Worm (Caenorhabditis elegans) whole organism, young adult: Measurements from ENCODE around the gene Y62H9A.12.
A peak's percentile ranks its signal among the peaks of the same experiment; 100 is the strongest.

Source experiments
- C06A6.2 ChIP-seq: fragments of 200-800 bp; sonication (Bioruptor generic); conservative IDR thresholded peaks from 2 replicates; pipeline ENCODE4 v1.3.6; 2022; ENCODE audit warnings: missing genetic modification characterization, missing compliant biosample characterization
- F22D6.2 ChIP-seq: sonication (generic microtip); optimal IDR thresholded peaks from 2 replicates; lab custom pipeline; 2016; ENCODE audit warnings: mild to moderate bottlenecking, missing genetic modification characterization, missing compliant biosample characterization
- F23B12.7 ChIP-seq: sonication (generic microtip); optimal IDR thresholded peaks from 2 replicates; lab custom pipeline; 2017; ENCODE audit warnings: missing genetic modification characterization, mild to moderate bottlenecking, missing compliant biosample characterization, antibody characterized with exemption, moderate library complexity; ENCODE audit not compliant: insufficient read depth
- F33H1.4 ChIP-seq: fragments of 200-800 bp; sonication (Bioruptor generic); IDR thresholded peaks from 2 replicates; pipeline ENCODE4 v1.3.6; 2022; ENCODE audit warnings: missing genetic modification reagents, missing genetic modification characterization, missing compliant biosample characterization
- F52B5.7 ChIP-seq: sonication (generic microtip); optimal IDR thresholded peaks from 2 replicates; lab custom pipeline; 2016; ENCODE audit warnings: mild to moderate bottlenecking, missing genetic modification characterization, missing compliant biosample characterization
- K11D2.4 ChIP-seq: fragments of 200-800 bp; sonication (Bioruptor generic); IDR thresholded peaks from 2 replicates; pipeline ENCODE4 v1.3.6; 2022; ENCODE audit warnings: missing genetic modification reagents, missing genetic modification characterization, missing compliant biosample characterization
- K12H6.12 ChIP-seq: fragments of 200-800 bp; sonication (Bioruptor generic); optimal IDR thresholded peaks from 2 replicates; lab custom pipeline; 2018; ENCODE audit warnings: mild to moderate bottlenecking, missing genetic modification characterization, missing compliant biosample characterization
- T07F8.4 ChIP-seq: sonication (generic microtip); optimal IDR thresholded peaks from 2 replicates; lab custom pipeline; 2016; ENCODE audit warnings: mild to moderate bottlenecking, missing genetic modification characterization, moderate library complexity, missing compliant biosample characterization
- T26A5.8 ChIP-seq: sonication (generic microtip); optimal IDR thresholded peaks from 2 replicates; lab custom pipeline; 2016; ENCODE audit warnings: missing genetic modification characterization, missing compliant biosample characterization
- Y67H2A.10 ChIP-seq: fragments of 200-800 bp; sonication (Bioruptor generic); conservative IDR thresholded peaks from 2 replicates; pipeline ENCODE4 v1.3.6; 2022; ENCODE audit warnings: missing genetic modification reagents, missing genetic modification characterization, missing compliant biosample characterization
- Y95B8A.8 ChIP-seq: fragments of 200-800 bp; sonication (Bioruptor generic); IDR thresholded peaks from 2 replicates; pipeline ENCODE4 v1.3.6; 2022; ENCODE audit warnings: missing genetic modification reagents, missing genetic modification characterization, missing compliant biosample characterization
- bed-1 ChIP-seq: fragments of 200-800 bp; sonication (Bioruptor generic); IDR thresholded peaks from 2 replicates; pipeline ENCODE4 v1.3.6; 2022; ENCODE audit warnings: missing genetic modification reagents, missing genetic modification characterization, missing compliant biosample characterization
- bed-2 ChIP-seq: fragments of 200-800 bp; sonication (Bioruptor generic); IDR thresholded peaks from 2 replicates; pipeline ENCODE4 v1.3.6; 2022; ENCODE audit warnings: missing genetic modification reagents, missing genetic modification characterization, missing compliant biosample characterization
- cebp-1 ChIP-seq, 2 experiments: fragments of 200-800 bp in 1 of 2; sonication (Bioruptor generic) in 1 of 2; sonication (generic microtip) in 1 of 2; IDR thresholded peaks in 1 of 2; optimal IDR thresholded peaks in 1 of 2; 2 replicates each; pipeline versions ENCODE4 v1.3.6 to Lab custom; 2017 to 2022; ENCODE audit warnings: missing compliant biosample characterization in 2 of 2, missing genetic modification characterization in 2 of 2, mild to moderate bottlenecking in 1 of 2, missing genetic modification reagents in 1 of 2, moderate library complexity in 1 of 2
- ceh-100 ChIP-seq: fragments of 200-800 bp; sonication (Bioruptor generic); IDR thresholded peaks from 2 replicates; pipeline ENCODE4 v1.3.6; 2022; ENCODE audit warnings: missing genetic modification reagents, missing genetic modification characterization, missing compliant biosample characterization
- ceh-58 ChIP-seq: fragments of 200-800 bp; sonication (Bioruptor generic); IDR thresholded peaks from 2 replicates; pipeline ENCODE4 v1.3.6; 2022; ENCODE audit warnings: missing genetic modification characterization, missing compliant biosample characterization
- ceh-79 ChIP-seq: sonication (generic microtip); optimal IDR thresholded peaks from 2 replicates; lab custom pipeline; 2017; ENCODE audit warnings: mild to moderate bottlenecking, missing genetic modification characterization, missing compliant biosample characterization
- hlh-12 ChIP-seq: sonication (generic microtip); optimal IDR thresholded peaks from 2 replicates; lab custom pipeline; 2016; ENCODE audit warnings: missing genetic modification characterization, missing compliant biosample characterization
- hsf-1 ChIP-seq: fragments of 200-800 bp; sonication (Bioruptor generic); IDR thresholded peaks from 2 replicates; pipeline ENCODE4 v1.3.6; 2022; ENCODE audit warnings: missing genetic modification reagents, missing genetic modification characterization, missing compliant biosample characterization
- lag-1 ChIP-seq: fragments of 200-800 bp; sonication (Bioruptor generic); IDR thresholded peaks from 2 replicates; pipeline ENCODE4 v1.3.6; 2022; ENCODE audit warnings: missing genetic modification reagents, missing genetic modification characterization, missing compliant biosample characterization
- let-526 ChIP-seq: fragments of 200-800 bp; sonication (Bioruptor generic); IDR thresholded peaks from 2 replicates; pipeline ENCODE4 v1.3.6; 2022; ENCODE audit warnings: missing genetic modification reagents, missing genetic modification characterization, missing compliant biosample characterization
- lin-35 ChIP-seq, 3 experiments: fragments of 150-350 bp in 2 of 3; sonication (generic microtip) in 1 of 3; optimal IDR thresholded peaks; 2 replicates each; lab custom pipeline; 2014 to 2018; ENCODE audit warnings: missing biosample characterization in 3 of 3, missing genetic modification characterization in 3 of 3, missing genetic modification reagents in 3 of 3
- lin-40 ChIP-seq: sonication (generic microtip); optimal IDR thresholded peaks from 2 replicates; lab custom pipeline; 2016; ENCODE audit warnings: missing genetic modification characterization, mild to moderate bottlenecking, missing compliant biosample characterization, missing genotype, missing genetic modification reagents
- lsy-27 ChIP-seq: sonication (generic microtip); optimal IDR thresholded peaks from 2 replicates; lab custom pipeline; 2017; ENCODE audit warnings: missing genetic modification characterization, mild to moderate bottlenecking, missing compliant biosample characterization, antibody characterized with exemption, missing genotype, borderline replicate concordance; ENCODE audit not compliant: insufficient read depth
- madf-6 ChIP-seq: fragments of 200-800 bp; sonication (Bioruptor generic); IDR thresholded peaks from 2 replicates; pipeline ENCODE4 v1.3.6; 2022; ENCODE audit warnings: missing genetic modification reagents, missing genetic modification characterization, missing compliant biosample characterization
- mes-4 ChIP-seq: sonication (generic microtip); optimal IDR thresholded peaks from 2 replicates; lab custom pipeline; 2016; ENCODE audit warnings: missing genotype, missing genetic modification characterization, missing compliant biosample characterization
- nfya-1 ChIP-seq: sonication (generic microtip); optimal IDR thresholded peaks from 2 replicates; lab custom pipeline; 2017; ENCODE audit warnings: antibody characterized with exemption, missing compliant biosample characterization, missing genetic modification characterization, borderline replicate concordance; ENCODE audit not compliant: insufficient read depth
- nfya-2 ChIP-seq: fragments of 200-800 bp; sonication (Bioruptor generic); IDR thresholded peaks from 2 replicates; pipeline ENCODE4 v1.3.6; 2022; ENCODE audit warnings: missing genetic modification reagents, missing genetic modification characterization, missing compliant biosample characterization
- nhr-120 ChIP-seq: fragments of 200-800 bp; sonication (Bioruptor generic); IDR thresholded peaks from 2 replicates; pipeline ENCODE4 v1.3.6; 2022; ENCODE audit warnings: missing genetic modification characterization, missing compliant biosample characterization
- nhr-179 ChIP-seq: sonication (generic microtip); optimal IDR thresholded peaks from 2 replicates; lab custom pipeline; 2016; ENCODE audit warnings: mild to moderate bottlenecking, missing genetic modification characterization, missing compliant biosample characterization
- nhr-80 ChIP-seq: sonication (generic microtip); optimal IDR thresholded peaks from 2 replicates; lab custom pipeline; 2016; ENCODE audit warnings: missing genetic modification characterization, missing compliant biosample characterization
- rcor-1 ChIP-seq: fragments of 200-800 bp; sonication (Bioruptor generic); IDR thresholded peaks from 2 replicates; pipeline ENCODE4 v1.3.6; 2022; ENCODE audit warnings: missing genetic modification reagents, missing genetic modification characterization, missing compliant biosample characterization
- snpc-4 ChIP-seq, 5 experiments: fragments of 150-350 bp in 1 of 5; sonication (generic microtip) in 4 of 5; optimal IDR thresholded peaks; 2 replicates each; lab custom pipeline; 2014 to 2018; ENCODE audit warnings: missing genetic modification characterization in 5 of 5, missing biosample characterization in 3 of 5, antibody characterized with exemption in 2 of 5, mild to moderate bottlenecking in 2 of 5, missing compliant biosample characterization in 2 of 5, missing genotype in 2 of 5, moderate library complexity in 2 of 5, missing genetic modification reagents in 1 of 5
- unc-130 ChIP-seq: sonication (generic microtip); optimal IDR thresholded peaks from 2 replicates; lab custom pipeline; 2016; ENCODE audit warnings: missing genetic modification reagents, missing genetic modification characterization, missing compliant biosample characterization
- ztf-22 ChIP-seq: fragments of 200-800 bp; sonication (Bioruptor generic); optimal IDR thresholded peaks from 2 replicates; lab custom pipeline; 2018; ENCODE audit warnings: mild to moderate bottlenecking, missing genetic modification characterization, moderate library complexity, missing compliant biosample characterization
- ztf-25 ChIP-seq: fragments of 200-800 bp; sonication (Bioruptor generic); IDR thresholded peaks from 2 replicates; pipeline ENCODE4 v1.3.6; 2022; ENCODE audit warnings: missing genetic modification reagents, missing genetic modification characterization, missing compliant biosample characterization
- ztf-26 ChIP-seq: sonication (generic microtip); optimal IDR thresholded peaks from 2 replicates; lab custom pipeline; 2017; ENCODE audit warnings: missing genetic modification characterization, missing compliant biosample characterization

The Y62H9A.12 gene

DNA sequence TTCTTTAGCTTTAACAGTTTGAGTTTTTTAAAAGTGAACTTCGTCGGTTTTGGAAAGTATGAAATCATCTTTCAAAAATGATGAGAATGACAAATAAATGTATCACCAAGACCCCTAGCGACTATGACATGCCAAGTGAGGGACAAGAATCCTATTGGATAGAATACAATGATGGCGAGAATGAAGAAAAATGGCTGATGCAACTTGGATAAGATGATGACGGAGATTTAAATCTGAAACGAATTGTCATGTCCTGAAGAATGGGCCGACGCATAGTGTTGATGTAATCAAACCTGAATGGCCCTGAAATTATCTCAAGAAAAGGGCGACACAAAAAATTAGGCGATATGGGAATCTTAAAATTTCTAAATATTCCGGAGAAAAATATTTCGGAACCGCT, 49.7 kb downstream of the Y62H9A.12 start:
- no peak for TF ChIP-seq ceh-100 (GFP tag; lab: Robert Waterston, UW)
- no peak for TF ChIP-seq nhr-80 (tag; lab: Kevin White, UChicago)
- no peak for TF ChIP-seq unc-130 (GFP tag; lab: Kevin White, UChicago)
- no peak for TF ChIP-seq Y67H2A.10 (GFP tag; lab: Robert Waterston, UW)
- no peak for TF ChIP-seq T07F8.4
- TF ChIP-seq C06A6.2 (GFP tag; lab: Robert Waterston, UW) = no peak
- TF ChIP-seq nhr-179 (tag; lab: Kevin White, UChicago) = no peak
- TF ChIP-seq T26A5.8 = no peak
- no peak for TF ChIP-seq hsf-1
- TF ChIP-seq nfya-1 = no peak
- TF ChIP-seq F23B12.7 (tag; lab: Kevin White, UChicago) = no peak
- no peak for TF ChIP-seq cebp-1 (GFP tag; IDR thresholded peaks at IDR 0.05; lab: Robert Waterston, UW)
- no peak for TF ChIP-seq cebp-1 (tag; optimal IDR thresholded peaks at IDR 0.05; lab: Kevin White, UChicago)
- no peak for TF ChIP-seq K11D2.4 (GFP tag; lab: Robert Waterston, UW)
- TF ChIP-seq Y95B8A.8 = no peak
- TF ChIP-seq rcor-1 = no peak
- no peak for TF ChIP-seq nhr-120 (GFP tag; lab: Robert Waterston, UW)
- TF ChIP-seq bed-2 (GFP tag; lab: Robert Waterston, UW) = no peak
- TF ChIP-seq ztf-22 (GFP tag; lab: Kevin White, UChicago) = no peak
- TF ChIP-seq, all 124 proteins: peak for 0

DNA sequence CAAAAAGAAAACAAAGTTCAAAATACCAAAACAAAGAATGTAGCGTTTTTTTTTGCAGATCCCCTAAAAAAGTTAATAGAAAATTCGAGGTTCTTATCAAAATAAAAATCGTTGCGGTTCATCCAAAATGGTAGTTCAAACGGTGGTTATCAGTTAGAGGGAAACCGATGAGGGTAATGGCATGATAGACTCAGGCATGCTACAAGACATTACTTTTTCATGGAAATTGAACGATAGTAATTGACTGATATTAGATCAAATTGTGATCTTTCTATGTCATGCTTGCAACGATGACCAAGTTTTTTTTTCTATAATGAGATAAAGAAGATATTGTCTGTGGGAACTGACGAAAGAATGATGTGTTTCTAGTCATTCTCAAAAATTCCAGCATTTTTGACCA, 50.6 kb downstream of the Y62H9A.12 start:
- TF ChIP-seq lag-1 (GFP tag; lab: Robert Waterston, UW) = no peak
- TF ChIP-seq nhr-80 (tag; lab: Kevin White, UChicago) = peak; percentile 81
- peak; percentile 4 for TF ChIP-seq ztf-26 (tag; lab: Kevin White, UChicago)
- TF ChIP-seq lin-40 (tag; lab: Kevin White, UChicago) = peak; percentile 7

ce11 chrX:11965163-11965562, 51.2 kb downstream of the Y62H9A.12 start:
- TF ChIP-seq let-526 (no peak), K12H6.12 (no peak), F22D6.2 (no peak), ztf-25 (GFP tag; lab: Robert Waterston, UW) (no peak), lsy-27 (tag; lab: Kevin White, UChicago) (no peak), hsf-1 (no peak), lin-35 (GFP tag; optimal IDR thresholded peaks at IDR 0.05; lab: Kevin White, UChicago) (no peak), madf-6 (GFP tag; lab: Robert Waterston, UW) (no peak), F52B5.7 (tag; lab: Kevin White, UChicago) (no peak), ceh-58 (GFP tag; lab: Robert Waterston, UW) (no peak), mes-4 (tag; lab: Kevin White, UChicago) (no peak), snpc-4 (GFP tag; optimal IDR thresholded peaks at IDR 0.05; lab: Kevin White, UChicago) (no peak), snpc-4 (tag; optimal IDR thresholded peaks at IDR 0.05; lab: Kevin White, UChicago) (no peak), hlh-12 (no peak), nfya-2 (no peak), ceh-79 (tag; lab: Kevin White, UChicago) (no peak), F33H1.4 (GFP tag; lab: Robert Waterston, UW) (no peak), bed-1 (GFP tag; lab: Robert Waterston, UW) (no peak), ceh-100 (GFP tag; lab: Robert Waterston, UW) (no peak), F23B12.7 (tag; lab: Kevin White, UChicago) (no peak)
